Worm (Caenorhabditis elegans) whole organism, L1 larva: ENCODE data around the gene mdt-26.
"Not testable (repeated sequence)": the region's sequence is repeated elsewhere in the genome, so short reads cannot be mapped to it uniquely, and the experiment has no call there.

Experiments used
- C16A3.4 ChIP-seq: fragments of 150-350 bp; optimal IDR thresholded peaks from 2 replicates; lab custom pipeline; 2014; ENCODE audit warnings: missing biosample characterization, missing genetic modification characterization
- C34B4.2 ChIP-seq: sonication (generic microtip); optimal IDR thresholded peaks from 2 replicates; lab custom pipeline; 2017; ENCODE audit warnings: mild to moderate bottlenecking, missing genetic modification characterization, missing compliant biosample characterization
- F16B12.6 ChIP-seq: fragments of 150-350 bp; optimal IDR thresholded peaks from 2 replicates; lab custom pipeline; 2014; ENCODE audit warnings: missing biosample characterization, missing genetic modification characterization
- blmp-1 ChIP-seq: fragments of 150-350 bp; optimal IDR thresholded peaks from 2 replicates; lab custom pipeline; 2014; ENCODE audit warnings: missing biosample characterization, missing genetic modification characterization
- ceh-88 ChIP-seq: fragments of 200-800 bp; sonication (Bioruptor generic); IDR thresholded peaks from 2 replicates; pipeline ENCODE4 v1.3.6; 2022; ENCODE audit warnings: missing genetic modification characterization, missing compliant biosample characterization
- ces-1 ChIP-seq: fragments of 150-350 bp; optimal IDR thresholded peaks from 2 replicates; lab custom pipeline; 2014; ENCODE audit warnings: missing biosample characterization, missing genetic modification reagents, missing genetic modification characterization
- dpl-1 ChIP-seq, 3 experiments: fragments of 150-350 bp in 2 of 3; sonication (generic microtip) in 1 of 3; optimal IDR thresholded peaks; 2 replicates each; lab custom pipeline; 2014 to 2017; ENCODE audit warnings: missing biosample characterization in 3 of 3, missing genetic modification characterization in 3 of 3, missing genetic modification reagents in 3 of 3
- efl-1 ChIP-seq, 4 experiments: fragments of 150-350 bp; optimal IDR thresholded peaks in 3 of 4; peaks in 1 of 4; 1 replicate in 1 of 4; 2 replicates in 3 of 4; lab custom pipeline; 2014; ENCODE audit warnings: missing biosample characterization in 2 of 4, missing genetic modification characterization in 2 of 4, missing genetic modification reagents in 2 of 4
- ets-5 ChIP-seq: fragments of 200-800 bp; sonication (Bioruptor generic); IDR thresholded peaks from 2 replicates; pipeline ENCODE4 v1.3.6; 2022; ENCODE audit warnings: missing genetic modification characterization, missing compliant biosample characterization
- fkh-10 ChIP-seq: sonication (generic microtip); optimal IDR thresholded peaks from 2 replicates; lab custom pipeline; 2017; ENCODE audit warnings: missing biosample characterization, missing genetic modification reagents, missing genetic modification characterization
- isw-1 ChIP-seq: fragments of 200-800 bp; sonication (Bioruptor generic); IDR thresholded peaks from 2 replicates; pipeline ENCODE4 v1.3.6; 2022; ENCODE audit warnings: missing genetic modification characterization, missing compliant biosample characterization
- lin-13 ChIP-seq: fragments of 150-350 bp; optimal IDR thresholded peaks from 2 replicates; lab custom pipeline; 2014; ENCODE audit warnings: missing biosample characterization, missing genetic modification reagents, missing genetic modification characterization
- lin-35 ChIP-seq, 2 experiments: fragments of 150-350 bp; optimal IDR thresholded peaks; 2 replicates each; lab custom pipeline; 2014; ENCODE audit warnings: missing biosample characterization in 2 of 2, missing genetic modification characterization in 2 of 2, missing genetic modification reagents in 2 of 2
- lsy-2 ChIP-seq, 2 experiments: fragments of 150-350 bp; optimal IDR thresholded peaks; 2 replicates each; lab custom pipeline; 2014; ENCODE audit warnings: missing biosample characterization in 2 of 2, missing genetic modification characterization in 2 of 2
- mep-1 ChIP-seq: fragments of 150-350 bp; optimal IDR thresholded peaks from 2 replicates; lab custom pipeline; 2014; ENCODE audit warnings: missing biosample characterization, missing genetic modification characterization
- nhr-20 ChIP-seq: sonication (generic microtip); optimal IDR thresholded peaks from 2 replicates; lab custom pipeline; 2016; ENCODE audit warnings: mild to moderate bottlenecking, missing genetic modification characterization, missing compliant biosample characterization
- nhr-28 ChIP-seq: fragments of 150-350 bp; optimal IDR thresholded peaks from 2 replicates; lab custom pipeline; 2014; ENCODE audit warnings: missing biosample characterization, missing genetic modification characterization
- nhr-71 ChIP-seq: sonication (generic microtip); optimal IDR thresholded peaks from 2 replicates; lab custom pipeline; 2016; ENCODE audit warnings: mild to moderate bottlenecking, missing genetic modification characterization, moderate library complexity, missing compliant biosample characterization
- nhr-76 ChIP-seq: sonication (generic microtip); optimal IDR thresholded peaks from 2 replicates; lab custom pipeline; 2017; ENCODE audit warnings: missing biosample characterization, missing genetic modification characterization
- nhr-77 ChIP-seq: fragments of 150-350 bp; optimal IDR thresholded peaks from 2 replicates; lab custom pipeline; 2014; ENCODE audit warnings: missing biosample characterization, missing genetic modification characterization
- nhr-84 ChIP-seq: sonication (generic microtip); optimal IDR thresholded peaks from 2 replicates; lab custom pipeline; 2017; ENCODE audit warnings: missing biosample characterization, missing genetic modification characterization
- nhr-85 ChIP-seq: sonication (generic microtip); peaks from one replicate; lab custom pipeline; 2016; ENCODE audit warnings: missing genetic modification characterization, inconsistent platforms, missing compliant biosample characterization
- snpc-4 ChIP-seq: fragments of 150-350 bp; optimal IDR thresholded peaks from 2 replicates; lab custom pipeline; 2014; ENCODE audit warnings: missing biosample characterization, missing genetic modification characterization
- sox-4 ChIP-seq: sonication (generic microtip); optimal IDR thresholded peaks from 2 replicates; lab custom pipeline; 2016; ENCODE audit warnings: missing genetic modification characterization, missing compliant biosample characterization
- sptf-1 ChIP-seq: fragments of 150-350 bp; optimal IDR thresholded peaks from 2 replicates; lab custom pipeline; 2014; ENCODE audit warnings: missing biosample characterization, missing genetic modification characterization
- sup-37 ChIP-seq: fragments of 200-800 bp; sonication (Bioruptor generic); optimal IDR thresholded peaks from 2 replicates; lab custom pipeline; 2018; ENCODE audit warnings: mild to moderate bottlenecking, missing genetic modification characterization, missing compliant biosample characterization
- swsn-7 ChIP-seq: sonication (generic microtip); optimal IDR thresholded peaks from 2 replicates; lab custom pipeline; 2016; ENCODE audit warnings: missing genetic modification characterization, missing compliant biosample characterization
- unc-130 ChIP-seq: fragments of 150-350 bp; optimal IDR thresholded peaks from 2 replicates; lab custom pipeline; 2017; ENCODE audit warnings: missing biosample characterization, missing genetic modification characterization, inconsistent platforms
- unc-62 ChIP-seq: fragments of 150-350 bp; optimal IDR thresholded peaks from 2 replicates; lab custom pipeline; 2014; ENCODE audit warnings: missing biosample characterization, missing genetic modification reagents, missing genetic modification characterization
- zag-1 ChIP-seq: fragments of 150-350 bp; optimal IDR thresholded peaks from 2 replicates; lab custom pipeline; 2014; ENCODE audit warnings: missing biosample characterization, missing genetic modification characterization
- zip-4 ChIP-seq: fragments of 200-800 bp; sonication (Bioruptor generic); optimal IDR thresholded peaks from 2 replicates; lab custom pipeline; 2018; ENCODE audit warnings: mild to moderate bottlenecking, missing genetic modification characterization, moderate library complexity, missing compliant biosample characterization
- ztf-4 ChIP-seq: fragments of 150-350 bp; optimal IDR thresholded peaks from 2 replicates; lab custom pipeline; 2014; ENCODE audit warnings: missing biosample characterization, missing genetic modification characterization

mdt-26 gene

ce11 chrII:5619298-5619697, 41.7 kb upstream of the mdt-26 start, which contains the start of gene dhs-6 (continued):
- TF ChIP-seq nhr-71 (tag; lab: Kevin White, UChicago) (peak; percentile 13), swsn-7 (tag; lab: Kevin White, UChicago) (no peak), C16A3.4 (tag; lab: Kevin White, UChicago) (peak; percentile 15), efl-1 (optimal IDR thresholded peaks at IDR 0.05; lab: Kevin White, UChicago) (no peak), efl-1 (GFP tag; optimal IDR thresholded peaks at IDR 0.05 in 1 of 2; lab: Kevin White, UChicago) (no peak), fkh-10 (no peak), ceh-88 (GFP tag; lab: Robert Waterston, UW) (no peak), isw-1 (GFP tag; lab: Robert Waterston, UW) (no peak), C34B4.2 (tag; lab: Kevin White, UChicago) (no peak), blmp-1 (tag; lab: Kevin White, UChicago) (peak; percentile 58)

- not testable (repeated sequence) for TF ChIP-seq ztf-4 (tag; lab: Kevin White, UChicago); nhr-84; sox-4 (tag; lab: Kevin White, UChicago)
These were observed 38.5 kb upstream of the mdt-26 start, which contains the start of the genes eif-3.L and npl-4.2 for ce11 chrII:5622383-5622939. TSS of gene eif-3.L (minus strand) at chrII:5622483. TSS of gene npl-4.2 (plus strand) at chrII:5622889.

ce11 chrII:5628326-5628818, 32.6 kb upstream of the mdt-26 start, which contains the start of gene F59E12.15:
TSS of gene F59E12.15 (minus strand) at chrII:5628376.
- TF ChIP-seq snpc-4 (tag; lab: Kevin White, UChicago) (no peak), lin-13 (GFP tag; lab: Kevin White, UChicago) (no peak), unc-62 (GFP tag; lab: Kevin White, UChicago) (no peak), sptf-1 (tag; lab: Kevin White, UChicago) (no peak), nhr-76 (no peak), lsy-2 (tag; optimal IDR thresholded peaks at IDR 0.05; lab: Kevin White, UChicago) (no peak), nhr-77 (no peak), unc-130 (tag; lab: Kevin White, UChicago) (no peak), mep-1 (no peak), nhr-28 (no peak), F16B12.6 (tag; lab: Kevin White, UChicago) (no peak), swsn-7 (tag; lab: Kevin White, UChicago) (no peak), ces-1 (GFP tag; lab: Kevin White, UChicago) (no peak), fkh-10 (no peak), nhr-85 (tag; lab: Kevin White, UChicago) (no peak), zip-4 (GFP tag; lab: Kevin White, UChicago) (no peak), sup-37 (GFP tag; lab: Kevin White, UChicago) (no peak), nhr-71 (tag; lab: Kevin White, UChicago) (no peak), nhr-20 (tag; lab: Kevin White, UChicago) (no peak), dpl-1 (GFP tag; optimal IDR thresholded peaks at IDR 0.05; lab: Kevin White, UChicago) (no peak)
- TF ChIP-seq, all 84 proteins: peak for 0

ce11 chrII:5630851-5631401, 30.1 kb upstream of the mdt-26 start, which contains the start of the genes F59E12.6 and npl-4.1:
TSS of gene F59E12.6 (minus strand) at chrII:5630951.
TSS of gene npl-4.1 (plus strand) at chrII:5631351.
- TF ChIP-seq ceh-88 (GFP tag; lab: Robert Waterston, UW); nhr-77; ets-5 (GFP tag; lab: Robert Waterston, UW): not testable (repeated sequence)

ce11 chrII:5633453-5633852, 27.5 kb upstream of the mdt-26 start:
- peak; percentile 12 for TF ChIP-seq blmp-1 (tag; lab: Kevin White, UChicago)
- peak in 1 of 3 experiments; percentile 30 for TF ChIP-seq dpl-1 (GFP tag; optimal IDR thresholded peaks at IDR 0.05; lab: Kevin White, UChicago)
- TF ChIP-seq zag-1 (tag; lab: Kevin White, UChicago), result no peak
- TF ChIP-seq lsy-2 (tag; optimal IDR thresholded peaks at IDR 0.05; lab: Kevin White, UChicago), result peak in 1 of 2 experiments; percentile 52
- TF ChIP-seq nhr-71 (tag; lab: Kevin White, UChicago), result no peak
- TF ChIP-seq lin-35 (GFP tag; optimal IDR thresholded peaks at IDR 0.05; lab: Kevin White, UChicago), result peak in 1 of 2 experiments; percentile 5
- TF ChIP-seq efl-1 (optimal IDR thresholded peaks at IDR 0.05; lab: Kevin White, UChicago), result no peak
- peak in 1 of 2 experiments; percentile 54 for TF ChIP-seq efl-1 (GFP tag; optimal IDR thresholded peaks at IDR 0.05 in 1 of 2; lab: Kevin White, UChicago)
